Worm (Caenorhabditis elegans): Measurements from ENCODE around the gene C07A9.5.

ce11 chrIII:9667591-9668265, 14.9 kb downstream of the C07A9.5 start, which contains the start of gene C07A9.9:
- no peak for TF ChIP-seq unc-39 (tag; optimal IDR thresholded peaks at IDR 0.05)
- no peak for TF ChIP-seq sem-2 (GFP tag; optimal IDR thresholded peaks at IDR 0.05)
- no peak for TF ChIP-seq pha-4 (tag; optimal IDR thresholded peaks at IDR 0.05)
- no peak for TF ChIP-seq nhr-12 (tag; optimal IDR thresholded peaks at IDR 0.05)
- TF ChIP-seq nhr-28 (tag; optimal IDR thresholded peaks at IDR 0.05), result no peak
- TF ChIP-seq ces-1 (GFP tag; optimal IDR thresholded peaks at IDR 0.05), result peak; percentile 19
- peak; percentile 38 for TF ChIP-seq lsy-2 (tag; optimal IDR thresholded peaks at IDR 0.05)
- peak; percentile 20 for TF ChIP-seq nhr-237 (tag; optimal IDR thresholded peaks at IDR 0.05)
- no peak for TF ChIP-seq nhr-76 (tag; optimal IDR thresholded peaks at IDR 0.05)
- no peak for TF ChIP-seq flh-1 (GFP tag; optimal IDR thresholded peaks at IDR 0.05)
